Worm (Caenorhabditis elegans): ENCODE data around the gene F21H12.3.

Gene F21H12.3

ce11 chrII:6082620-6083019, at the start of gene F21H12.3:
Gene F21H12.3 (plus strand): TSS chrII:6082920.
- TF ChIP-seq ceh-13 (GFP tag; optimal IDR thresholded peaks at IDR 0.05) (no peak), tbx-37 (GFP tag; conservative IDR thresholded peaks at IDR 0.05) (no peak), scrt-1 (GFP tag; IDR thresholded peaks at IDR 0.05) (no peak), tbx-11 (GFP tag; IDR thresholded peaks at IDR 0.05) (no peak), flt-1 (GFP tag; IDR thresholded peaks at IDR 0.05) (no peak), aly-1 (tag; optimal IDR thresholded peaks at IDR 0.05) (no peak), ets-7 (tag; optimal IDR thresholded peaks at IDR 0.05) (no peak), pes-1 (GFP tag; IDR thresholded peaks at IDR 0.05) (no peak)

DNA sequence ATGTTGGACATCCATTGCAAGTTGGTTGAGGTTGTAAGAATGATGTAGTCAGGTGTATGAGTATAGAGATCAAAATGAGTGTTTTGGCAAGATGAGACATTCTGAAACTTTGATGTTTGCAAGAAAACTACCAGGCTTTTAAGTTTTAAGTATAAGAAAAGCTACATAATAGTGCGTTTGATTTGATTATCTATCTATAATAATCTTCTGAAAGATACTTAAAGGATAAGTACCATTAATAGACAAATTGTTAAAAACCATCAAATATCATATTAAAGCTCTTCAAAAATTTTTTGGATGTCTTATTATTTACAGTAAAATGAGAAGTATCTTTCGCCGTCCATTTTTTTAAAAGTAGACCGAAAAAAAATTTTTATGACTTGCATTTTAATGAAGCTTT, 39.6 kb upstream of the F21H12.3 start, which contains the start of gene R12C12.10:
TSS of gene R12C12.10 (minus strand) at position 101 of the 400 bp plus-strand sequence.
- TF ChIP-seq hnd-1 (tag; optimal IDR thresholded peaks at IDR 0.05) (no peak), sea-1 (GFP tag; conservative IDR thresholded peaks at IDR 0.05) (no peak), pes-1 (GFP tag; IDR thresholded peaks at IDR 0.05) (no peak), hmg-4 (GFP tag; optimal IDR thresholded peaks at IDR 0.05) (no peak), F13C5.2 (tag; optimal IDR thresholded peaks at IDR 0.05) (no peak), ets-7 (tag; optimal IDR thresholded peaks at IDR 0.05) (no peak), scrt-1 (GFP tag; IDR thresholded peaks at IDR 0.05) (no peak), ceh-13 (GFP tag; optimal IDR thresholded peaks at IDR 0.05) (no peak)

- no peak for TF ChIP-seq tra-4 (tag; optimal IDR thresholded peaks at IDR 0.05)
- no peak for TF ChIP-seq ceh-13 (GFP tag; optimal IDR thresholded peaks at IDR 0.05)
- TF ChIP-seq hmg-4 (GFP tag; optimal IDR thresholded peaks at IDR 0.05), result no peak
- TF ChIP-seq pes-1 (GFP tag; IDR thresholded peaks at IDR 0.05), result no peak
- no peak for TF ChIP-seq scrt-1 (GFP tag; IDR thresholded peaks at IDR 0.05)
- no peak for TF ChIP-seq ets-7 (tag; optimal IDR thresholded peaks at IDR 0.05)
- TF ChIP-seq aly-1 (tag; optimal IDR thresholded peaks at IDR 0.05), result no peak
- TF ChIP-seq ama-1 (optimal IDR thresholded peaks at IDR 0.05), result no peak
These were observed 37.7 kb upstream of the F21H12.3 start, which contains the start of gene R12C12.5 for ce11 chrII:6045048-6045447. Gene R12C12.5 (minus strand): TSS chrII:6045148.

DNA sequence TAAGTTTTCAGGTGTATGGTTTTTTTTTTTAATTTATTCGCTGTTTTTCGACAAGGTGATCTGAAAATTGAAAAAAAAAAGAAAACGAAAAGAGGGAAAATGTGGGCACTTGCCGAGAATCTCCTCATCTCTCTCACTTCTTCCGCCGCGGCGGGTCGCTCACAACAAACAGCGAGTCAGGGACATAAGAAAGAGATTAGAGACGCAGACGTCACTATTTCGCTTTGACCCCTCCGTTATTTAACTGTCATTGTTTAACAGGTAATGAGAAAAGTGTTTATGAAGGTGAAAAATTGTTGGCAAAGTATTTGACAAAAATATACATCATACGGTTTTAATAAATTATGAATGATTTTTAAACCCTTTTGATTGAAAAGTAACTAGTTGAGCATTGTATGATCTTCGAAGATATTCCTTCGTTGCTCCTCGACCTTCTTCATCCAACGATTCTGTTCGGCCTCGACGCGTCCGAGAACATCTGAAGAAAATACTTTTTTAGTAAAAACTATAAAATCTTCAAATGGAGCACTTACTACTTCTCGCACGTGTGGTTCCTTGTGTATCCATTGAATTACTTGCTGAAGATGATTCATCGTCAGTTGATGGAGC, 36.6 kb upstream of the F21H12.3 start:
- no peak for TF ChIP-seq flt-1 (GFP tag; IDR thresholded peaks at IDR 0.05)
- TF ChIP-seq F13C5.2 (tag; optimal IDR thresholded peaks at IDR 0.05), result no peak
- no peak for TF ChIP-seq ama-1 (optimal IDR thresholded peaks at IDR 0.05)
- TF ChIP-seq tbx-37 (GFP tag; conservative IDR thresholded peaks at IDR 0.05), result no peak
- TF ChIP-seq ceh-36 (tag; optimal IDR thresholded peaks at IDR 0.05), result no peak

- TF ChIP-seq tbx-37 (GFP tag; conservative IDR thresholded peaks at IDR 0.05), result 0 out of 2 replicates have a peak, but pooled peaks have one; percentile 13
- TF ChIP-seq F13C5.2 (tag; optimal IDR thresholded peaks at IDR 0.05), result peak; percentile 71
- peak; percentile 55 for TF ChIP-seq ceh-36 (tag; optimal IDR thresholded peaks at IDR 0.05)
- TF ChIP-seq pes-1 (GFP tag; IDR thresholded peaks at IDR 0.05), result no peak; the same call in 1 of the 2 replicates
- TF ChIP-seq scrt-1 (GFP tag; IDR thresholded peaks at IDR 0.05), result no peak
- no peak for TF ChIP-seq sea-1 (GFP tag; conservative IDR thresholded peaks at IDR 0.05)
- peak; percentile 70 for TF ChIP-seq flt-1 (GFP tag; IDR thresholded peaks at IDR 0.05)
- TF ChIP-seq aly-1 (tag; optimal IDR thresholded peaks at IDR 0.05), result no peak
These were observed 35.0 kb upstream of the F21H12.3 start, which contains the start of the genes R12C12.6 and ran-5 for ce11 chrII:6047639-6048159. Gene R12C12.6 (minus strand): TSS chrII:6047867. Gene ran-5 (plus strand): TSS chrII:6048109.

- no peak for TF ChIP-seq B0310.2 (tag; optimal IDR thresholded peaks at IDR 0.05)
- no peak for TF ChIP-seq aly-1 (tag; optimal IDR thresholded peaks at IDR 0.05)
- TF ChIP-seq ceh-36 (tag; optimal IDR thresholded peaks at IDR 0.05), result no peak
- TF ChIP-seq tbx-37 (GFP tag; conservative IDR thresholded peaks at IDR 0.05), result no peak
These were observed 33.2 kb upstream of the F21H12.3 start for ce11 chrII:6049546-6049945.

ce11 chrII:6050120-6050519, 32.6 kb upstream of the F21H12.3 start, which contains the start of gene gldc-1:
Gene gldc-1 (plus strand): TSS chrII:6050420.
- no peak for TF ChIP-seq ceh-36 (tag; optimal IDR thresholded peaks at IDR 0.05)
- no peak for TF ChIP-seq aly-1 (tag; optimal IDR thresholded peaks at IDR 0.05)
- no peak for TF ChIP-seq tbx-11 (GFP tag; IDR thresholded peaks at IDR 0.05)
- no peak for TF ChIP-seq scrt-1 (GFP tag; IDR thresholded peaks at IDR 0.05)
- no peak for TF ChIP-seq ama-1 (optimal IDR thresholded peaks at IDR 0.05)
- TF ChIP-seq ets-7 (tag; optimal IDR thresholded peaks at IDR 0.05), result no peak
- no peak for TF ChIP-seq hmg-4 (GFP tag; optimal IDR thresholded peaks at IDR 0.05)
- TF ChIP-seq pes-1 (GFP tag; IDR thresholded peaks at IDR 0.05), result no peak
- no peak for TF ChIP-seq tra-4 (tag; optimal IDR thresholded peaks at IDR 0.05)

ce11 chrII:6055927-6056326, 26.8 kb upstream of the F21H12.3 start, which contains the start of gene R12C12.7:
Gene R12C12.7 (minus strand): TSS chrII:6055985.
- TF ChIP-seq tbx-11 (GFP tag; IDR thresholded peaks at IDR 0.05), result 0 out of 2 replicates have a peak, but pooled peaks have one; percentile 26
- no peak for TF ChIP-seq tra-4 (tag; optimal IDR thresholded peaks at IDR 0.05)
- no peak for TF ChIP-seq ama-1 (optimal IDR thresholded peaks at IDR 0.05)
- peak; percentile 9 for TF ChIP-seq F13C5.2 (tag; optimal IDR thresholded peaks at IDR 0.05)
- no peak for TF ChIP-seq hmg-4 (GFP tag; optimal IDR thresholded peaks at IDR 0.05)
- TF ChIP-seq scrt-1 (GFP tag; IDR thresholded peaks at IDR 0.05), result no peak

ce11 chrII:6061495-6061894, 21.2 kb upstream of the F21H12.3 start:
- no peak for TF ChIP-seq ceh-13 (GFP tag; optimal IDR thresholded peaks at IDR 0.05)
- TF ChIP-seq F13C5.2 (tag; optimal IDR thresholded peaks at IDR 0.05), result no peak
- TF ChIP-seq tbx-37 (GFP tag; conservative IDR thresholded peaks at IDR 0.05), result peak; percentile 91
- no peak for TF ChIP-seq hmg-4 (GFP tag; optimal IDR thresholded peaks at IDR 0.05)

All from whole organism, early embryonic.